Worm (Caenorhabditis elegans) whole organism, young adult: ENCODE data around the gene sri-21.

Source experiments
- B0336.3 ChIP-seq: fragments of 200-800 bp; sonication (Bioruptor generic); IDR thresholded peaks from 2 replicates; pipeline ENCODE4 v1.3.6; 2022; ENCODE audit warnings: missing genetic modification characterization, missing compliant biosample characterization
- D2030.7 ChIP-seq: fragments of 200-800 bp; sonication (Bioruptor generic); IDR thresholded peaks from 2 replicates; pipeline ENCODE4 v1.3.6; 2022; ENCODE audit warnings: missing genetic modification reagents, missing genetic modification characterization, missing compliant biosample characterization
- K11D2.4 ChIP-seq: fragments of 200-800 bp; sonication (Bioruptor generic); IDR thresholded peaks from 2 replicates; pipeline ENCODE4 v1.3.6; 2022; ENCODE audit warnings: missing genetic modification reagents, missing genetic modification characterization, missing compliant biosample characterization
- Y53F4B.3 ChIP-seq: fragments of 200-800 bp; sonication (Bioruptor generic); IDR thresholded peaks from 2 replicates; pipeline ENCODE4 v1.3.6; 2022; ENCODE audit warnings: missing genetic modification reagents, missing genetic modification characterization, missing compliant biosample characterization
- Y79H2A.3 ChIP-seq: fragments of 200-800 bp; sonication (Bioruptor generic); conservative IDR thresholded peaks from 2 replicates; pipeline ENCODE4 v1.3.6; 2022; ENCODE audit warnings: missing genetic modification reagents, missing genetic modification characterization, missing compliant biosample characterization
- Y95B8A.8 ChIP-seq: fragments of 200-800 bp; sonication (Bioruptor generic); IDR thresholded peaks from 2 replicates; pipeline ENCODE4 v1.3.6; 2022; ENCODE audit warnings: missing genetic modification reagents, missing genetic modification characterization, missing compliant biosample characterization
- ZK185.1 ChIP-seq: sonication (generic microtip); optimal IDR thresholded peaks from 2 replicates; lab custom pipeline; 2016; ENCODE audit warnings: mild to moderate bottlenecking, missing genetic modification characterization, missing compliant biosample characterization; ENCODE audit not compliant: poor library complexity, severe bottlenecking
- aptf-3 ChIP-seq: fragments of 200-800 bp; sonication (Bioruptor generic); IDR thresholded peaks from 2 replicates; pipeline ENCODE4 v1.3.6; 2022; ENCODE audit warnings: missing genetic modification characterization, missing compliant biosample characterization
- attf-5 ChIP-seq: fragments of 200-800 bp; sonication (Bioruptor generic); optimal IDR thresholded peaks from 2 replicates; lab custom pipeline; 2018; ENCODE audit warnings: mild to moderate bottlenecking, missing genetic modification characterization, missing compliant biosample characterization
- bed-2 ChIP-seq: fragments of 200-800 bp; sonication (Bioruptor generic); IDR thresholded peaks from 2 replicates; pipeline ENCODE4 v1.3.6; 2022; ENCODE audit warnings: missing genetic modification reagents, missing genetic modification characterization, missing compliant biosample characterization
- cebp-1 ChIP-seq, 2 experiments: fragments of 200-800 bp in 1 of 2; sonication (Bioruptor generic) in 1 of 2; sonication (generic microtip) in 1 of 2; IDR thresholded peaks in 1 of 2; optimal IDR thresholded peaks in 1 of 2; 2 replicates each; pipeline versions ENCODE4 v1.3.6 to Lab custom; 2017 to 2022; ENCODE audit warnings: missing compliant biosample characterization in 2 of 2, missing genetic modification characterization in 2 of 2, mild to moderate bottlenecking in 1 of 2, missing genetic modification reagents in 1 of 2, moderate library complexity in 1 of 2
- ceh-100 ChIP-seq: fragments of 200-800 bp; sonication (Bioruptor generic); IDR thresholded peaks from 2 replicates; pipeline ENCODE4 v1.3.6; 2022; ENCODE audit warnings: missing genetic modification reagents, missing genetic modification characterization, missing compliant biosample characterization
- dox-1 ChIP-seq: fragments of 200-800 bp; sonication (Bioruptor generic); IDR thresholded peaks from 2 replicates; pipeline ENCODE4 v1.3.6; 2022; ENCODE audit warnings: missing genetic modification reagents, missing genetic modification characterization, missing compliant biosample characterization
- dpl-1 ChIP-seq: fragments of 150-350 bp; optimal IDR thresholded peaks from 2 replicates; lab custom pipeline; 2014; ENCODE audit warnings: missing biosample characterization, missing genetic modification reagents, missing genetic modification characterization
- ekl-4 ChIP-seq: fragments of 200-800 bp; sonication (Bioruptor generic); IDR thresholded peaks from 2 replicates; pipeline ENCODE4 v1.3.6; 2022; ENCODE audit warnings: missing genetic modification reagents, missing genetic modification characterization, missing compliant biosample characterization
- gei-17 ChIP-seq: fragments of 200-800 bp; sonication (Bioruptor generic); optimal IDR thresholded peaks from 2 replicates; lab custom pipeline; 2018; ENCODE audit warnings: mild to moderate bottlenecking, missing genetic modification characterization, missing compliant biosample characterization
- hmg-1.2 ChIP-seq: fragments of 200-800 bp; sonication (Bioruptor generic); IDR thresholded peaks from 2 replicates; pipeline ENCODE4 v1.3.6; 2022; ENCODE audit warnings: missing genetic modification reagents, missing genetic modification characterization, missing compliant biosample characterization
- hsf-1 ChIP-seq: fragments of 200-800 bp; sonication (Bioruptor generic); IDR thresholded peaks from 2 replicates; pipeline ENCODE4 v1.3.6; 2022; ENCODE audit warnings: missing genetic modification reagents, missing genetic modification characterization, missing compliant biosample characterization
- lag-1 ChIP-seq: fragments of 200-800 bp; sonication (Bioruptor generic); IDR thresholded peaks from 2 replicates; pipeline ENCODE4 v1.3.6; 2022; ENCODE audit warnings: missing genetic modification reagents, missing genetic modification characterization, missing compliant biosample characterization
- lir-1 ChIP-seq: fragments of 200-800 bp; sonication (Bioruptor generic); conservative IDR thresholded peaks from 2 replicates; pipeline ENCODE4 v1.3.6; 2022; ENCODE audit warnings: missing genetic modification reagents, missing genetic modification characterization, missing compliant biosample characterization
- madf-10 ChIP-seq: sonication (generic microtip); optimal IDR thresholded peaks from 2 replicates; lab custom pipeline; 2016; ENCODE audit warnings: mild to moderate bottlenecking, missing genetic modification characterization, missing compliant biosample characterization
- madf-6 ChIP-seq: fragments of 200-800 bp; sonication (Bioruptor generic); IDR thresholded peaks from 2 replicates; pipeline ENCODE4 v1.3.6; 2022; ENCODE audit warnings: missing genetic modification reagents, missing genetic modification characterization, missing compliant biosample characterization
- nfya-1 ChIP-seq: sonication (generic microtip); optimal IDR thresholded peaks from 2 replicates; lab custom pipeline; 2017; ENCODE audit warnings: antibody characterized with exemption, missing compliant biosample characterization, missing genetic modification characterization, borderline replicate concordance; ENCODE audit not compliant: insufficient read depth
- nfyb-1 ChIP-seq: fragments of 200-800 bp; sonication (Bioruptor generic); IDR thresholded peaks from 2 replicates; pipeline ENCODE4 v1.3.6; 2022; ENCODE audit warnings: missing genetic modification reagents, missing genetic modification characterization, missing compliant biosample characterization
- nhr-80 ChIP-seq: sonication (generic microtip); optimal IDR thresholded peaks from 2 replicates; lab custom pipeline; 2016; ENCODE audit warnings: missing genetic modification characterization, missing compliant biosample characterization
- repo-1 ChIP-seq: sonication (generic microtip); optimal IDR thresholded peaks from 2 replicates; lab custom pipeline; 2017; ENCODE audit warnings: mild to moderate bottlenecking, missing genetic modification characterization, missing compliant biosample characterization
- rpc-1 ChIP-seq, 2 experiments: fragments of 150-350 bp in 1 of 2; sonication (generic microtip) in 1 of 2; optimal IDR thresholded peaks; 2 replicates each; lab custom pipeline; 2014 to 2018; ENCODE audit warnings: missing biosample characterization in 1 of 2, missing genetic modification characterization in 1 of 2, missing genetic modification reagents in 1 of 2, missing genotype in 1 of 2
- snpc-3.4 ChIP-seq: sonication (generic microtip); optimal IDR thresholded peaks from 2 replicates; lab custom pipeline; 2017; ENCODE audit warnings: missing genetic modification characterization, mild to moderate bottlenecking, missing compliant biosample characterization, antibody characterized with exemption, moderate library complexity, missing genotype, missing genetic modification reagents
- snpc-4 ChIP-seq, 5 experiments: fragments of 150-350 bp in 1 of 5; sonication (generic microtip) in 4 of 5; optimal IDR thresholded peaks; 2 replicates each; lab custom pipeline; 2014 to 2018; ENCODE audit warnings: missing genetic modification characterization in 5 of 5, missing biosample characterization in 3 of 5, antibody characterized with exemption in 2 of 5, mild to moderate bottlenecking in 2 of 5, missing compliant biosample characterization in 2 of 5, missing genotype in 2 of 5, moderate library complexity in 2 of 5, missing genetic modification reagents in 1 of 5
- sptf-2 ChIP-seq: fragments of 200-800 bp; sonication (Bioruptor generic); optimal IDR thresholded peaks from 2 replicates; lab custom pipeline; 2018; ENCODE audit warnings: mild to moderate bottlenecking, missing genetic modification characterization, missing compliant biosample characterization
- xnd-1 ChIP-seq: sonication (generic microtip); optimal IDR thresholded peaks from 2 replicates; lab custom pipeline; 2016; ENCODE audit warnings: missing genotype, missing genetic modification reagents, missing genetic modification characterization, missing compliant biosample characterization
- ztf-18 ChIP-seq: sonication (generic microtip); optimal IDR thresholded peaks from 2 replicates; lab custom pipeline; 2016; ENCODE audit warnings: missing genotype, mild to moderate bottlenecking, missing genetic modification characterization, missing compliant biosample characterization
- ztf-25 ChIP-seq: fragments of 200-800 bp; sonication (Bioruptor generic); IDR thresholded peaks from 2 replicates; pipeline ENCODE4 v1.3.6; 2022; ENCODE audit warnings: missing genetic modification reagents, missing genetic modification characterization, missing compliant biosample characterization
- ztf-26 ChIP-seq: sonication (generic microtip); optimal IDR thresholded peaks from 2 replicates; lab custom pipeline; 2017; ENCODE audit warnings: missing genetic modification characterization, missing compliant biosample characterization

Gene sri-21

ce11 chrV:3512381-3512780, 37.3 kb upstream of the sri-21 start, which contains the start of gene str-226:
Gene str-226 (plus strand): TSS chrV:3512681.
- TF ChIP-seq hmg-1.2 (GFP tag; lab: Robert Waterston, UW) (no peak), rpc-1 (optimal IDR thresholded peaks at IDR 0.05; lab: Kevin White, UChicago) (no peak), rpc-1 (tag; optimal IDR thresholded peaks at IDR 0.05; lab: Kevin White, UChicago) (no peak), ztf-26 (tag; lab: Kevin White, UChicago) (no peak), D2030.7 (GFP tag; lab: Robert Waterston, UW) (no peak), snpc-3.4 (tag; lab: Kevin White, UChicago) (no peak), sptf-2 (no peak), ztf-18 (no peak), ztf-25 (no peak), gei-17 (GFP tag; lab: Kevin White, UChicago) (no peak), dpl-1 (GFP tag; lab: Kevin White, UChicago) (no peak), attf-5 (no peak), Y95B8A.8 (GFP tag; lab: Robert Waterston, UW) (no peak)

- TF ChIP-seq dox-1 (GFP tag; lab: Robert Waterston, UW) (no peak), K11D2.4 (GFP tag; lab: Robert Waterston, UW) (no peak), lag-1 (GFP tag; lab: Robert Waterston, UW) (no peak), nfya-1 (no peak), lir-1 (no peak), bed-2 (GFP tag; lab: Robert Waterston, UW) (no peak), ekl-4 (GFP tag; lab: Robert Waterston, UW) (no peak), B0336.3 (no peak), nhr-80 (tag; lab: Kevin White, UChicago) (no peak), madf-10 (tag; lab: Kevin White, UChicago) (no peak), xnd-1 (no peak), cebp-1 (GFP tag; IDR thresholded peaks at IDR 0.05; lab: Robert Waterston, UW) (no peak), cebp-1 (tag; optimal IDR thresholded peaks at IDR 0.05; lab: Kevin White, UChicago) (no peak), snpc-4 (GFP tag; optimal IDR thresholded peaks at IDR 0.05; lab: Kevin White, UChicago) (no peak), snpc-4 (tag; optimal IDR thresholded peaks at IDR 0.05; lab: Kevin White, UChicago) (no peak), ZK185.1 (tag; lab: Kevin White, UChicago) (no peak), aptf-3 (no peak), ceh-100 (no peak), Y79H2A.3 (GFP tag; lab: Robert Waterston, UW) (no peak), repo-1 (tag; lab: Kevin White, UChicago) (no peak)
- TF ChIP-seq, all 124 proteins: peak for 0
These were observed 31.8 kb upstream of the sri-21 start, which contains the start of gene str-227 for ce11 chrV:3517889-3518288. Gene str-227 (plus strand): TSS chrV:3518189.

- TF ChIP-seq madf-6 (GFP tag; lab: Robert Waterston, UW) (peak; percentile 41; the same call in 1 of the 2 replicates), dox-1 (GFP tag; lab: Robert Waterston, UW) (peak; percentile 75), Y53F4B.3 (peak; percentile 18; the same call in 1 of the 2 replicates), hsf-1 (GFP tag; lab: Robert Waterston, UW) (peak; percentile 97), nfyb-1 (GFP tag; lab: Robert Waterston, UW) (peak; percentile 43; the same call in 1 of the 2 replicates)
- TF ChIP-seq, all 124 proteins: peak for 5; not testable (repeated sequence) for 119
These were observed 29.2 kb upstream of the sri-21 start for ce11 chrV:3520412-3520811.
